Worm (Caenorhabditis elegans): ENCODE results near the gene F53A2.9.

ce11 chrIII:13359847-13360246 is 691 bp upstream of the F53A2.9 start:
- TF ChIP-seq lin-13 (GFP tag; optimal IDR thresholded peaks at IDR 0.05) = no peak
- TF ChIP-seq lsy-2 (tag; optimal IDR thresholded peaks at IDR 0.05) = no peak
- no peak for TF ChIP-seq pqm-1 (tag; optimal IDR thresholded peaks at IDR 0.05)
